Worm (Caenorhabditis elegans) whole organism, L4 larva: ENCODE measurements around the gene acs-19.
A peak's percentile ranks its signal among the peaks of the same experiment; 100 is the strongest.

Source experiments
- R02D3.7 ChIP-seq: fragments of 150-350 bp; sonication (generic microtip); optimal IDR thresholded peaks from 3 replicates; lab custom pipeline; 2014; ENCODE audit warnings: missing biosample characterization, missing genetic modification characterization
- Y5F2A.4 ChIP-seq: fragments of 200-800 bp; sonication (Bioruptor generic); optimal IDR thresholded peaks from 2 replicates; lab custom pipeline; 2018; ENCODE audit warnings: mild to moderate bottlenecking, missing genetic modification characterization, missing compliant biosample characterization
- lin-15B ChIP-seq: fragments of 150-350 bp; sonication (generic microtip); optimal IDR thresholded peaks from 3 replicates; lab custom pipeline; 2014; ENCODE audit warnings: missing biosample characterization, missing genetic modification characterization
- lin-39 ChIP-seq: fragments of 150-350 bp; optimal IDR thresholded peaks from 2 replicates; lab custom pipeline; 2014; ENCODE audit warnings: missing biosample characterization, missing genetic modification reagents, missing genetic modification characterization
- lsy-2 ChIP-seq, 2 experiments: fragments of 150-350 bp in 1 of 2; sonication (generic microtip) in 1 of 2; optimal IDR thresholded peaks; 2 replicates each; lab custom pipeline; 2014 to 2017; ENCODE audit warnings: missing biosample characterization in 2 of 2, missing genetic modification characterization in 2 of 2
- tag-97 ChIP-seq: fragments of 200-800 bp; sonication (Bioruptor generic); IDR thresholded peaks from 2 replicates; pipeline ENCODE4 v1.3.6; 2022; ENCODE audit warnings: missing genetic modification characterization, missing compliant biosample characterization
- tra-1 ChIP-seq: fragments of 200-800 bp; sonication (Bioruptor generic); IDR thresholded peaks from 2 replicates; pipeline ENCODE4 v1.3.6; 2022; ENCODE audit warnings: missing genetic modification reagents, missing genetic modification characterization, missing compliant biosample characterization
- ztf-7 ChIP-seq: fragments of 150-350 bp; optimal IDR thresholded peaks from 2 replicates; lab custom pipeline; 2014; ENCODE audit warnings: missing biosample characterization, missing genetic modification characterization

DNA sequence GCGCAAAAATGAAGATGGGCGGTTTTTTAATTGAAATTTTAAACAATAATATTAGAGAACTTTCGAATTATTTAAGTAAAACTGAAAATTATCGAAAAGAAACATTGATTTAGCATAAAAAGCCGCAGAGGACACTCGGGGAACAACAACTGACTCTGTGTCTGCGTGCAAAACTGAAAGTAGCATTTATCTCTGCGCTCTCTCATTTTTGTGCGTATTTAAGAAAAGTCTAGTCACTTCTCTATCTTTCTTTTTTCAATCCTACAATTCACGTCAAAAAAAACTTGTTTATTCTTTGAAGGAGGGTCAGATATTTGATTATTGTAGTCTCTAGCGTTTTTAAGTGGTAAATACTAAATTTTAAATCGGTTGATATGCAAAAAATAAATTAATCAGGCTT is 43.9 kb downstream of the acs-19 start:
- no peak for TF ChIP-seq tag-97
- TF ChIP-seq lin-15B: no peak
- no peak for TF ChIP-seq Y5F2A.4 (GFP tag; lab: Kevin White, UChicago)
- no peak for TF ChIP-seq lin-39
- TF ChIP-seq lsy-2 (tag; optimal IDR thresholded peaks at IDR 0.05; lab: Kevin White, UChicago): peak; percentile 12 to 43
- TF ChIP-seq ztf-7 (tag; lab: Kevin White, UChicago): no peak
- TF ChIP-seq R02D3.7 (tag; lab: Kevin White, UChicago): no peak
- no peak for TF ChIP-seq tra-1
